Worm (Caenorhabditis elegans): ENCODE data around the gene ntl-4.

DNA sequence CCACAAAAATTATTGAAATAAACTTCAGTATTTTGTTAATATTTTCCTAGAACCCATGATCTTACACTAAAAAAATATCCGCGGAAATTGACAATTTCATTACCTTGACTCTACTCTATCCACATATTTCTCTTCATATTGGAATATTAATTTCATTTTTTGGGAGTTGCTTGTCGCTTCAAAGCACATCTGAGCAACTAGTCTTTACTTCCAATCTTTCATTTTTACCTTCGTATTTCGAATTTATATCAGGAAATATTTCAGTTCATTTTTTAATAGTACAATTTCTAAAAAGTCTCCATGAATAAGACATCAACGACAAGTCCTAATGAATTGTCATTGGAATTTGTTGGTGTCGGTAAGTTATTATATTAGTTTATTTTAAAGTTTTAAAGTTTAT, 31.4 kb upstream of the ntl-4 start, which contains the start of gene srt-73:
- TF ChIP-seq madf-5 (GFP tag; IDR thresholded peaks at IDR 0.05): no peak
- no peak for TF ChIP-seq skn-1 (tag; optimal IDR thresholded peaks at IDR 0.05)
- TF ChIP-seq R02D3.7 (tag; optimal IDR thresholded peaks at IDR 0.05): no peak
- no peak for TF ChIP-seq hmg-1.1 (GFP tag; IDR thresholded peaks at IDR 0.05)
- no peak for TF ChIP-seq nhr-237 (tag; optimal IDR thresholded peaks at IDR 0.05)
- no peak for TF ChIP-seq nhr-42 (GFP tag; IDR thresholded peaks at IDR 0.05)
- TF ChIP-seq ceh-82 (tag; optimal IDR thresholded peaks at IDR 0.05): no peak
- no peak for TF ChIP-seq nhr-76 (tag; optimal IDR thresholded peaks at IDR 0.05)
- no peak for TF ChIP-seq lin-39 (tag; optimal IDR thresholded peaks at IDR 0.05)
- TF ChIP-seq ama-1 (optimal IDR thresholded peaks at IDR 0.05): no peak
- no peak for TF ChIP-seq Y5F2A.4 (GFP tag; optimal IDR thresholded peaks at IDR 0.05)

Data from whole organism, L4 larva.